Worm (Caenorhabditis elegans) whole organism, L2 larva: ENCODE measurements around the gene set-11.

ENCODE experiments used
- C34F6.9 ChIP-seq: fragments of 150-350 bp; optimal IDR thresholded peaks from 2 replicates; lab custom pipeline; 2014; ENCODE audit warnings: missing biosample characterization, missing genetic modification characterization
- R02D3.7 ChIP-seq: fragments of 150-350 bp; optimal IDR thresholded peaks from 2 replicates; lab custom pipeline; 2014; ENCODE audit warnings: missing biosample characterization, missing genetic modification characterization
- ZK546.5 ChIP-seq: sonication (generic microtip); optimal IDR thresholded peaks from 2 replicates; lab custom pipeline; 2017; ENCODE audit warnings: missing biosample characterization, missing genetic modification characterization
- aly-2 ChIP-seq: fragments of 150-350 bp; optimal IDR thresholded peaks from 2 replicates; lab custom pipeline; 2014; ENCODE audit warnings: missing biosample characterization, missing genetic modification characterization
- ama-1 ChIP-seq: fragments of 150-350 bp; optimal IDR thresholded peaks from 2 replicates; lab custom pipeline; 2018; ENCODE audit warnings: inconsistent platforms
- blmp-1 ChIP-seq: sonication (generic microtip); optimal IDR thresholded peaks from 2 replicates; lab custom pipeline; 2017; ENCODE audit warnings: missing genetic modification characterization, mild to moderate bottlenecking, missing compliant biosample characterization, antibody characterized with exemption, moderate library complexity; ENCODE audit not compliant: insufficient read depth
- ceh-16 ChIP-seq: fragments of 150-350 bp; optimal IDR thresholded peaks from 2 replicates; lab custom pipeline; 2014; ENCODE audit warnings: missing biosample characterization, missing genetic modification characterization
- ceh-82 ChIP-seq: fragments of 150-350 bp; optimal IDR thresholded peaks from 2 replicates; lab custom pipeline; 2014; ENCODE audit warnings: missing biosample characterization, missing genetic modification characterization
- egl-27 ChIP-seq: sonication (generic microtip); optimal IDR thresholded peaks from 3 replicates; lab custom pipeline; 2017; ENCODE audit warnings: missing biosample characterization, missing genetic modification reagents, missing genetic modification characterization
- elt-1 ChIP-seq: fragments of 150-350 bp; optimal IDR thresholded peaks from 2 replicates; lab custom pipeline; 2014; ENCODE audit warnings: missing biosample characterization, missing genetic modification characterization
- elt-3 ChIP-seq: sonication (generic microtip); optimal IDR thresholded peaks from 2 replicates; lab custom pipeline; 2017; ENCODE audit warnings: missing biosample characterization, missing genetic modification characterization
- fos-1 ChIP-seq: fragments of 150-350 bp; optimal IDR thresholded peaks from 2 replicates; lab custom pipeline; 2014; ENCODE audit warnings: missing biosample characterization, missing genetic modification characterization
- lin-11 ChIP-seq: fragments of 150-350 bp; sonication (generic microtip); optimal IDR thresholded peaks from 2 replicates; lab custom pipeline; 2014; ENCODE audit warnings: missing biosample characterization, missing genetic modification characterization, inconsistent platforms, mixed read lengths
- lin-39 ChIP-seq: fragments of 150-350 bp; optimal IDR thresholded peaks from 2 replicates; lab custom pipeline; 2014; ENCODE audit warnings: missing biosample characterization, missing genetic modification reagents, missing genetic modification characterization
- lsy-2 ChIP-seq, 2 experiments: fragments of 150-350 bp in 1 of 2; sonication (generic microtip) in 1 of 2; optimal IDR thresholded peaks; 2 replicates each; lab custom pipeline; 2014 to 2017; ENCODE audit warnings: missing biosample characterization in 2 of 2, missing genetic modification characterization in 2 of 2
- mab-5 ChIP-seq: fragments of 150-350 bp; optimal IDR thresholded peaks from 2 replicates; lab custom pipeline; 2014; ENCODE audit warnings: missing biosample characterization, missing genetic modification characterization
- mbf-1 ChIP-seq: sonication (generic microtip); optimal IDR thresholded peaks from 2 replicates; lab custom pipeline; 2017; ENCODE audit warnings: missing biosample characterization, missing genetic modification characterization
- mdl-1 ChIP-seq, 2 experiments: fragments of 150-350 bp in 1 of 2; sonication (generic microtip) in 1 of 2; optimal IDR thresholded peaks; 2 replicates each; lab custom pipeline; 2017; ENCODE audit warnings: missing biosample characterization in 2 of 2, missing genetic modification characterization in 2 of 2
- nhr-10 ChIP-seq: sonication (generic microtip); optimal IDR thresholded peaks from 2 replicates; lab custom pipeline; 2017; ENCODE audit warnings: missing biosample characterization, missing genetic modification characterization
- nhr-129 ChIP-seq: fragments of 150-350 bp; optimal IDR thresholded peaks from 2 replicates; lab custom pipeline; 2014; ENCODE audit warnings: missing biosample characterization, missing genetic modification characterization
- nhr-21 ChIP-seq: fragments of 150-350 bp; optimal IDR thresholded peaks from 2 replicates; lab custom pipeline; 2014; ENCODE audit warnings: missing biosample characterization, missing genetic modification characterization
- nhr-23 ChIP-seq: fragments of 150-350 bp; optimal IDR thresholded peaks from 2 replicates; lab custom pipeline; 2014; ENCODE audit warnings: missing biosample characterization, missing genetic modification reagents, missing genetic modification characterization
- nhr-25 ChIP-seq: fragments of 150-350 bp; sonication (generic microtip); optimal IDR thresholded peaks from 3 replicates; lab custom pipeline; 2014; ENCODE audit warnings: missing biosample characterization, missing genetic modification characterization
- nhr-6 ChIP-seq: fragments of 150-350 bp; optimal IDR thresholded peaks from 2 replicates; lab custom pipeline; 2014; ENCODE audit warnings: missing biosample characterization, missing genetic modification characterization
- nhr-77 ChIP-seq: fragments of 150-350 bp; optimal IDR thresholded peaks from 2 replicates; lab custom pipeline; 2014; ENCODE audit warnings: missing biosample characterization, missing genetic modification characterization
- peb-1 ChIP-seq: fragments of 150-350 bp; optimal IDR thresholded peaks from 2 replicates; lab custom pipeline; 2014; ENCODE audit warnings: missing biosample characterization, missing genetic modification characterization
- sem-4 ChIP-seq: fragments of 150-350 bp; optimal IDR thresholded peaks from 2 replicates; lab custom pipeline; 2014; ENCODE audit warnings: missing biosample characterization, missing genetic modification reagents, missing genetic modification characterization
- skn-1 ChIP-seq: sonication (generic microtip); optimal IDR thresholded peaks from 2 replicates; lab custom pipeline; 2017; ENCODE audit warnings: missing biosample characterization, missing genetic modification characterization
- sma-9 ChIP-seq, 2 experiments: fragments of 150-350 bp in 1 of 2; sonication (generic microtip) in 1 of 2; optimal IDR thresholded peaks; 2 replicates each; lab custom pipeline; 2014 to 2016; ENCODE audit warnings: missing genetic modification characterization in 2 of 2, mild to moderate bottlenecking in 1 of 2, missing biosample characterization in 1 of 2, missing compliant biosample characterization in 1 of 2, missing genetic modification reagents in 1 of 2, moderate library complexity in 1 of 2
- unc-55 ChIP-seq: fragments of 150-350 bp; sonication (generic microtip); optimal IDR thresholded peaks from 3 replicates; lab custom pipeline; 2014; ENCODE audit warnings: missing biosample characterization, missing genetic modification reagents, missing genetic modification characterization
- unc-62 ChIP-seq: fragments of 150-350 bp; optimal IDR thresholded peaks from 2 replicates; lab custom pipeline; 2014; ENCODE audit warnings: missing biosample characterization, missing genetic modification reagents, missing genetic modification characterization
- zag-1 ChIP-seq: fragments of 150-350 bp; optimal IDR thresholded peaks from 2 replicates; lab custom pipeline; 2014; ENCODE audit warnings: missing biosample characterization, missing genetic modification characterization
- ztf-11 ChIP-seq: sonication (generic microtip); optimal IDR thresholded peaks from 2 replicates; lab custom pipeline; 2017; ENCODE audit warnings: missing biosample characterization, missing genetic modification characterization

The set-11 gene

ce11 chrII:2734266-2734665 is 41.9 kb upstream of the set-11 start:
- TF ChIP-seq sem-4 (tag; lab: Kevin White, UChicago), result no peak
- no peak for TF ChIP-seq ceh-16 (tag; lab: Kevin White, UChicago)
- TF ChIP-seq fos-1 (tag; lab: Kevin White, UChicago), result no peak
- TF ChIP-seq lsy-2 (tag; optimal IDR thresholded peaks at IDR 0.05; lab: Kevin White, UChicago), result no peak
- no peak for TF ChIP-seq mdl-1 (tag; optimal IDR thresholded peaks at IDR 0.05; lab: Kevin White, UChicago)
- no peak for TF ChIP-seq nhr-21 (tag; lab: Kevin White, UChicago)
- no peak for TF ChIP-seq unc-55 (GFP tag; lab: Kevin White, UChicago)
- no peak for TF ChIP-seq ZK546.5 (tag; lab: Kevin White, UChicago)
- no peak for TF ChIP-seq nhr-77 (tag; lab: Kevin White, UChicago)
- no peak for TF ChIP-seq mbf-1 (tag; lab: Kevin White, UChicago)
- TF ChIP-seq zag-1 (tag; lab: Kevin White, UChicago), result no peak

- TF ChIP-seq aly-2 (tag; lab: Kevin White, UChicago) (no peak), elt-3 (tag; lab: Kevin White, UChicago) (no peak), nhr-6 (tag; lab: Kevin White, UChicago) (no peak), nhr-129 (tag; lab: Kevin White, UChicago) (no peak), sma-9 (GFP tag; optimal IDR thresholded peaks at IDR 0.05; lab: Kevin White, UChicago) (no peak), sma-9 (tag; optimal IDR thresholded peaks at IDR 0.05; lab: Kevin White, UChicago) (no peak)
These were observed 38.3 kb upstream of the set-11 start for ce11 chrII:2730647-2731046.

ce11 chrII:2726774-2727173 is 34.4 kb upstream of the set-11 start:
- TF ChIP-seq aly-2 (tag; lab: Kevin White, UChicago) (no peak), C34F6.9 (tag; lab: Kevin White, UChicago) (peak; percentile 1), elt-1 (tag; lab: Kevin White, UChicago) (no peak), sma-9 (GFP tag; optimal IDR thresholded peaks at IDR 0.05; lab: Kevin White, UChicago) (no peak), sma-9 (tag; optimal IDR thresholded peaks at IDR 0.05; lab: Kevin White, UChicago) (no peak), lin-11 (tag; lab: Kevin White, UChicago) (no peak)

ce11 chrII:2725561-2725960 is 33.2 kb upstream of the set-11 start, which contains the start of the genes T05A8.11 and nep-2:
T05A8.11 (minus strand) TSS chrII:2725661.
nep-2 (minus strand) TSS chrII:2725752.
- TF ChIP-seq peb-1 (no peak), ztf-11 (tag; lab: Kevin White, UChicago) (no peak), egl-27 (no peak), ceh-82 (tag; lab: Kevin White, UChicago) (no peak), fos-1 (tag; lab: Kevin White, UChicago) (no peak), lin-11 (tag; lab: Kevin White, UChicago) (no peak), sma-9 (GFP tag; optimal IDR thresholded peaks at IDR 0.05; lab: Kevin White, UChicago) (no peak), sma-9 (tag; optimal IDR thresholded peaks at IDR 0.05; lab: Kevin White, UChicago) (no peak), nhr-25 (tag; lab: Kevin White, UChicago) (no peak), lin-39 (tag; lab: Kevin White, UChicago) (no peak), nhr-10 (no peak), nhr-23 (tag; lab: Kevin White, UChicago) (no peak), unc-62 (GFP tag; lab: Kevin White, UChicago) (no peak), blmp-1 (tag; lab: Kevin White, UChicago) (no peak)

- TF ChIP-seq blmp-1 (tag; lab: Kevin White, UChicago) (no peak), unc-62 (GFP tag; lab: Kevin White, UChicago) (no peak), mbf-1 (tag; lab: Kevin White, UChicago) (no peak), egl-27 (no peak), mdl-1 (tag; optimal IDR thresholded peaks at IDR 0.05; lab: Kevin White, UChicago) (no peak), nhr-6 (tag; lab: Kevin White, UChicago) (no peak), nhr-21 (tag; lab: Kevin White, UChicago) (no peak), mab-5 (tag; lab: Kevin White, UChicago) (no peak), skn-1 (no peak), R02D3.7 (no peak), ama-1 (lab: Kevin White, UChicago) (no peak), lsy-2 (tag; optimal IDR thresholded peaks at IDR 0.05; lab: Kevin White, UChicago) (no peak), ztf-11 (tag; lab: Kevin White, UChicago) (no peak)
These were observed 29.6 kb upstream of the set-11 start for ce11 chrII:2721992-2722391.
